Worm (Caenorhabditis elegans) whole organism, young adult: ENCODE data around the gene T28F3.8.

Experiments used
- F33H1.4 ChIP-seq: fragments of 200-800 bp; sonication (Bioruptor generic); IDR thresholded peaks from 2 replicates; pipeline ENCODE4 v1.3.6; 2022; ENCODE audit warnings: missing genetic modification reagents, missing genetic modification characterization, missing compliant biosample characterization
- Y56A3A.18 ChIP-seq: fragments of 200-800 bp; sonication (Bioruptor generic); IDR thresholded peaks from 2 replicates; pipeline ENCODE4 v1.3.6; 2022; ENCODE audit warnings: missing genetic modification reagents, missing genetic modification characterization, missing compliant biosample characterization
- Y95B8A.8 ChIP-seq: fragments of 200-800 bp; sonication (Bioruptor generic); IDR thresholded peaks from 2 replicates; pipeline ENCODE4 v1.3.6; 2022; ENCODE audit warnings: missing genetic modification reagents, missing genetic modification characterization, missing compliant biosample characterization
- ccch-3 ChIP-seq: fragments of 200-800 bp; sonication (Bioruptor generic); optimal IDR thresholded peaks from 2 replicates; lab custom pipeline; 2018; ENCODE audit warnings: mild to moderate bottlenecking, missing genetic modification characterization, missing compliant biosample characterization
- egl-18 ChIP-seq: fragments of 200-800 bp; sonication (Bioruptor generic); IDR thresholded peaks from 2 replicates; pipeline ENCODE4 v1.3.6; 2022; ENCODE audit warnings: missing genetic modification reagents, missing genetic modification characterization, missing compliant biosample characterization
- pbrm-1 ChIP-seq: fragments of 200-800 bp; sonication (Bioruptor generic); IDR thresholded peaks from 2 replicates; pipeline ENCODE4 v1.3.6; 2022; ENCODE audit warnings: missing genetic modification reagents, missing genetic modification characterization, missing compliant biosample characterization
- pha-4 ChIP-seq: fragments of 150-350 bp; sonication (generic microtip); optimal IDR thresholded peaks from 2 replicates; lab custom pipeline; 2014; ENCODE audit warnings: missing biosample characterization, missing genetic modification reagents, missing genetic modification characterization
- rec-8 ChIP-seq, 2 experiments: sonication (generic microtip); optimal IDR thresholded peaks; 2 replicates each; lab custom pipeline; 2016; ENCODE audit warnings: mild to moderate bottlenecking in 2 of 2, missing genetic modification characterization in 2 of 2, missing genetic modification reagents in 2 of 2, missing genotype in 2 of 2, missing biosample characterization in 1 of 2, missing compliant biosample characterization in 1 of 2, moderate library complexity in 1 of 2
- sdz-38 ChIP-seq: sonication (generic microtip); optimal IDR thresholded peaks from 2 replicates; lab custom pipeline; 2016; ENCODE audit warnings: missing genotype, missing genetic modification characterization, missing compliant biosample characterization
- unc-62 ChIP-seq: fragments of 150-350 bp; optimal IDR thresholded peaks from 2 replicates; lab custom pipeline; 2014; ENCODE audit warnings: missing biosample characterization, missing genetic modification reagents, missing genetic modification characterization

ce11 chrIV:17346599-17347218, 39.6 kb upstream of the T28F3.8 start, which contains the start of the genes clec-197 and clec-198:
- no peak for TF ChIP-seq Y95B8A.8 (GFP tag; lab: Robert Waterston, UW)
- no peak for TF ChIP-seq ccch-3 (GFP tag; lab: Kevin White, UChicago)
- no peak for TF ChIP-seq F33H1.4 (GFP tag; lab: Robert Waterston, UW)
- TF ChIP-seq pha-4 (tag; lab: Kevin White, UChicago): no peak
- no peak for TF ChIP-seq unc-62
- no peak for TF ChIP-seq egl-18 (GFP tag; lab: Robert Waterston, UW)
- no peak for TF ChIP-seq Y56A3A.18 (GFP tag; lab: Robert Waterston, UW)
- no peak for TF ChIP-seq pbrm-1 (GFP tag; lab: Robert Waterston, UW)
- TF ChIP-seq sdz-38 (tag; lab: Kevin White, UChicago): no peak
- TF ChIP-seq rec-8 (tag; optimal IDR thresholded peaks at IDR 0.05; lab: Kevin White, UChicago): no peak
